Worm (Caenorhabditis elegans) whole organism, late embryonic: Measurements from ENCODE around the gene cdl-1.

Experiments
- C38D4.7 ChIP-seq: fragments of 200-800 bp; sonication (Bioruptor generic); optimal IDR thresholded peaks from 2 replicates; lab custom pipeline; 2018; ENCODE audit warnings: mild to moderate bottlenecking, missing genetic modification characterization, moderate library complexity, missing compliant biosample characterization
- ahr-1 ChIP-seq: sonication (generic microtip); optimal IDR thresholded peaks from 2 replicates; lab custom pipeline; 2016; ENCODE audit warnings: missing genetic modification characterization, missing compliant biosample characterization
- ama-1 ChIP-seq: fragments of 150-350 bp; optimal IDR thresholded peaks from 2 replicates; lab custom pipeline; 2014
- ceh-18 ChIP-seq: sonication (generic microtip); optimal IDR thresholded peaks from 2 replicates; lab custom pipeline; 2016; ENCODE audit warnings: missing genetic modification characterization, missing compliant biosample characterization
- ceh-19 ChIP-seq: fragments of 200-800 bp; sonication (Bioruptor generic); optimal IDR thresholded peaks from 2 replicates; lab custom pipeline; 2018; ENCODE audit warnings: mild to moderate bottlenecking, missing genetic modification characterization, missing compliant biosample characterization
- ceh-22 ChIP-seq: sonication (generic microtip); optimal IDR thresholded peaks from 2 replicates; lab custom pipeline; 2017; ENCODE audit warnings: missing biosample characterization, missing genetic modification characterization
- ceh-31 ChIP-seq: sonication (generic microtip); optimal IDR thresholded peaks from 2 replicates; lab custom pipeline; 2016; ENCODE audit warnings: missing genetic modification characterization, missing compliant biosample characterization
- ceh-34 ChIP-seq: sonication (generic microtip); optimal IDR thresholded peaks from 2 replicates; lab custom pipeline; 2016; ENCODE audit warnings: mild to moderate bottlenecking, missing genetic modification characterization, missing compliant biosample characterization
- ceh-9 ChIP-seq: sonication (generic microtip); optimal IDR thresholded peaks from 2 replicates; lab custom pipeline; 2016; ENCODE audit warnings: mild to moderate bottlenecking, missing genetic modification characterization, inconsistent platforms, missing compliant biosample characterization
- che-1 ChIP-seq: sonication (generic microtip); optimal IDR thresholded peaks from 2 replicates; lab custom pipeline; 2016; ENCODE audit warnings: mild to moderate bottlenecking, missing genetic modification characterization, missing compliant biosample characterization
- dve-1 ChIP-seq: sonication (generic microtip); optimal IDR thresholded peaks from 2 replicates; lab custom pipeline; 2017; ENCODE audit warnings: antibody characterized with exemption, mild to moderate bottlenecking, missing genetic modification characterization, missing compliant biosample characterization
- elt-2 ChIP-seq: sonication (generic microtip); optimal IDR thresholded peaks from 2 replicates; lab custom pipeline; 2016; ENCODE audit warnings: missing genetic modification reagents, missing genetic modification characterization, missing compliant biosample characterization
- eyg-1 ChIP-seq: sonication (generic microtip); optimal IDR thresholded peaks from 2 replicates; lab custom pipeline; 2016; ENCODE audit warnings: missing genotype, missing genetic modification characterization, missing compliant biosample characterization
- hlh-15 ChIP-seq: sonication (generic microtip); optimal IDR thresholded peaks from 2 replicates; lab custom pipeline; 2016; ENCODE audit warnings: missing genetic modification characterization, missing compliant biosample characterization
- hlh-6 ChIP-seq: sonication (generic microtip); optimal IDR thresholded peaks from 2 replicates; lab custom pipeline; 2016; ENCODE audit warnings: missing genotype, missing genetic modification characterization, missing compliant biosample characterization
- madf-2 ChIP-seq: sonication (generic microtip); optimal IDR thresholded peaks from 2 replicates; lab custom pipeline; 2017; ENCODE audit warnings: missing genetic modification characterization, missing compliant biosample characterization
- nhr-11 ChIP-seq: fragments of 150-350 bp; optimal IDR thresholded peaks from 2 replicates; lab custom pipeline; 2014; ENCODE audit warnings: missing biosample characterization, missing genetic modification characterization
- pat-9 ChIP-seq: fragments of 200-800 bp; sonication (Bioruptor generic); optimal IDR thresholded peaks from 2 replicates; lab custom pipeline; 2018; ENCODE audit warnings: mild to moderate bottlenecking, missing genetic modification characterization, moderate library complexity, missing compliant biosample characterization
- pax-1 ChIP-seq: fragments of 150-350 bp; optimal IDR thresholded peaks from 2 replicates; lab custom pipeline; 2014; ENCODE audit warnings: missing biosample characterization, missing genetic modification characterization
- pha-4 ChIP-seq: fragments of 150-350 bp; optimal IDR thresholded peaks from 2 replicates; lab custom pipeline; 2018; ENCODE audit warnings: missing biosample characterization, missing genetic modification reagents, missing genetic modification characterization
- pros-1 ChIP-seq: fragments of 150-350 bp; optimal IDR thresholded peaks from 2 replicates; lab custom pipeline; 2014; ENCODE audit warnings: missing biosample characterization, missing genetic modification reagents, missing genetic modification characterization
- ref-2 ChIP-seq: sonication (generic microtip); optimal IDR thresholded peaks from 2 replicates; lab custom pipeline; 2016; ENCODE audit warnings: missing genetic modification characterization, missing compliant biosample characterization
- rnt-1 ChIP-seq: sonication (generic microtip); optimal IDR thresholded peaks from 2 replicates; lab custom pipeline; 2016; ENCODE audit warnings: missing genetic modification characterization, missing compliant biosample characterization
- sox-4 ChIP-seq: sonication (generic microtip); optimal IDR thresholded peaks from 2 replicates; lab custom pipeline; 2017; ENCODE audit warnings: mild to moderate bottlenecking, missing genetic modification characterization, inconsistent platforms, missing compliant biosample characterization
- syd-9 ChIP-seq: sonication (generic microtip); optimal IDR thresholded peaks from 2 replicates; lab custom pipeline; 2016; ENCODE audit warnings: mild to moderate bottlenecking, missing genetic modification characterization, moderate library complexity, missing compliant biosample characterization
- tbx-2 ChIP-seq: sonication (generic microtip); optimal IDR thresholded peaks from 2 replicates; lab custom pipeline; 2016; ENCODE audit warnings: missing genetic modification characterization, missing compliant biosample characterization
- unc-42 ChIP-seq: sonication (generic microtip); optimal IDR thresholded peaks from 2 replicates; lab custom pipeline; 2016; ENCODE audit warnings: missing genotype, missing genetic modification characterization, missing compliant biosample characterization
- zip-5 ChIP-seq: sonication (generic microtip); optimal IDR thresholded peaks from 2 replicates; lab custom pipeline; 2016; ENCODE audit warnings: missing genetic modification characterization, missing compliant biosample characterization

The cdl-1 gene

DNA sequence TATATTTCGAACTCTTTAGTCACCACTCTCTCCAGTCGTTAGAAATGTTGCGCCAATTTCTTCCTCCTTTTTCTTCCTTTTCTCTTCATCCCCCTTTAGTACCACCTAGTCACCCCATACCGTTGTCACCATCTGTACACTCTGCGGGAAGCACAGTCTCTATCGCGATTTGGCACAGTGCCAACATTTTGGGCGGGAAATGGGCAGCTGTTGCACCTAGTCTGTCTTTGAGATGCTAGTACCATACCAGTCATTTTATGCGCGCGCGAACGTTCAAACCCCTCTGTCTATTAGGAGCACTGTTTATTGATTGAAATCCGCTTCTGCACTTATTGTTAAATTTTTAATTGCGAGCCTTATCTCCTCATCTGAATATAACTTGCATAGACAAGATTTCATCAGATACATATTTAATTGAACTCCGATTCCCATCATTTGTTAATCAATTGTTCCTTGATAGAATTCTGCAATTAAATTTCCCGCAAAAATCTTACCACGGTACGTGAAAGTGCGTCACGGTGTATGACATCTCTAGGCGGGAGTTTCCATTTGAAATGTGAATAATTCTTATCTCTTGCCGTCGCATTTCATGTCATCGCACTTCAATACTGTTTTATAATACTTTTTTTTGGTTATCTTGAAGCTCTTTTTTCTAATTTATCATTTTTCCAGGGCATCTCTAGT lies at the start of gene cdl-1:
Gene cdl-1, plus strand, starts transcription at position 673 of the 684 bp plus-strand sequence.
- TF ChIP-seq ref-2 (tag; lab: Kevin White, UChicago) (peak; percentile 47), hlh-15 (tag; lab: Kevin White, UChicago) (no peak), che-1 (tag; lab: Kevin White, UChicago) (no peak), unc-42 (tag; lab: Kevin White, UChicago) (peak; percentile 22), pax-1 (peak; percentile 68), ceh-22 (no peak), rnt-1 (tag; lab: Kevin White, UChicago) (no peak), elt-2 (tag; lab: Kevin White, UChicago) (peak; percentile 4)

- TF ChIP-seq hlh-6 (no peak), elt-2 (tag; lab: Kevin White, UChicago) (no peak), syd-9 (tag; lab: Kevin White, UChicago) (no peak), C38D4.7 (GFP tag; lab: Kevin White, UChicago) (no peak), zip-5 (tag; lab: Kevin White, UChicago) (no peak), unc-42 (tag; lab: Kevin White, UChicago) (no peak)
Observed at ce11 chrII:10737059-10737458, 48.2 kb upstream of the cdl-1 start, which contains the start of gene C52A11.3. TSS of gene C52A11.3 (plus strand) at chrII:10737359.

DNA sequence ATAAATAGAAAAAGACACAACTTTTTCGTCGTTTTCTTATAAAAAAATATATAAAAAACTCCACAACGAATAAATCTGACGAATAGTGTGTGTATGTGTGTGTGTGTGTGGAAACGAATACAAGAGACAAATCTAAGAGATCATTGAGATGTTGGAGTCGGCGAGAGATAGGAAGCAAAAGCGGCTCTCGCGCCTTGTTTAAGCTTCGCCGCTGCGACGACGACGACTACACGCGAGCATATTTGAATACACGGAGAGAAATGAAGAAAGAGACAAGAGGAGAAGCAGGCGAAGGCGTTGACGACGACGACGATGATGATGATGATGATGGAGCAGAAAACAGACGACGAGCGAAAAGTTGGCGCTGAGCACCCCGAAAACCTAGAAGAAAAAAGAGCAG lies 40.5 kb upstream of the cdl-1 start:
- TF ChIP-seq ceh-19 (no peak), sox-4 (tag; lab: Kevin White, UChicago) (no peak), madf-2 (peak; percentile 39), tbx-2 (tag; lab: Kevin White, UChicago) (no peak), ceh-31 (tag; lab: Kevin White, UChicago) (peak; percentile 37), unc-42 (tag; lab: Kevin White, UChicago) (peak; percentile 35), pat-9 (no peak), nhr-11 (no peak), ceh-34 (tag; lab: Kevin White, UChicago) (no peak)

DNA sequence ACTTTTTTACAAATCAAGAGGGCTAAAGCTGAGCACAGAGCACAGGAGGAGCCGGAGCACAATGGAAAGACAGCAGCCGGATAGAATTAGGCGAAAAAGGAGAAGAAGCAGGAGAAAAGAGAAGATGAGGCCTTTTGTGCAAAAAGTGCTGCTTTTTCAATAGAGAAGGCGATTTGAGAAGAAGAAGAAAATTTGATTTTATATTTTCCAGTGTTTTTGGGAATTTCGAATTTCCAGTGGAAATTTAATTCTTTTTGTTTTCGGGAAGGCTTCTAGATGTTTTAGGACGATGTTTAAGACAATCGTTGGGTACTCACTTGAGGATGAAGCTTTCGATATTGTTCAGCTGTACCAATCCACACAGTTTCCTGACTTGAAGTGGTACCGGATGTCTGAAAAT lies 31.6 kb upstream of the cdl-1 start:
- TF ChIP-seq unc-42 (tag; lab: Kevin White, UChicago) = peak; percentile 88
- no peak for TF ChIP-seq pat-9

- TF ChIP-seq ceh-31 (tag; lab: Kevin White, UChicago) (peak; percentile 54), unc-42 (tag; lab: Kevin White, UChicago) (peak; percentile 40), ama-1 (lab: Kevin White, UChicago) (no peak)
Observed at ce11 chrII:10755455-10755854, 29.8 kb upstream of the cdl-1 start.

DNA sequence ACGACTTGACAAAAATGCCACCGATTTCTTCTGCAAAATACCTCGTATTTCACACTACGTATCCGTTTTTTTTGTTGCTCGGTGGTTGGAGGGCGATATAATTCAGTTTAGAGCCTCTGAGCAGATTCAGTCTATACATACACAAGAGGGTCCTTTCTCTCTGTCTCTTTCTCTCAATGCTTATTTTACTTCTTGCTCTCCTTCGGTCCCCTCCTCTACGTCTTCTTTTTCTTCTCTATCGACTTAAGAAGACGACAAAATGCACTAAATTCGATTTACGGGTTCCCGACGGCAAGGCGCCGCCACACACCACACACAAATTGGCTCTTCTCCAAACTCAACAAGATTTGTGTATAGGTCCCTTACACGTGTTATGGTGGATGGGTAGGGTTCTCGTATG lies 26.3 kb upstream of the cdl-1 start:
- peak; percentile 99 for TF ChIP-seq unc-42 (tag; lab: Kevin White, UChicago)
- TF ChIP-seq pat-9 = no peak
- TF ChIP-seq zip-5 (tag; lab: Kevin White, UChicago) = no peak
- no peak for TF ChIP-seq pha-4 (tag; lab: Kevin White, UChicago)
- peak; percentile 25 for TF ChIP-seq ceh-31 (tag; lab: Kevin White, UChicago)
- TF ChIP-seq pros-1 = no peak
- TF ChIP-seq, all 69 proteins: peak for 2

DNA sequence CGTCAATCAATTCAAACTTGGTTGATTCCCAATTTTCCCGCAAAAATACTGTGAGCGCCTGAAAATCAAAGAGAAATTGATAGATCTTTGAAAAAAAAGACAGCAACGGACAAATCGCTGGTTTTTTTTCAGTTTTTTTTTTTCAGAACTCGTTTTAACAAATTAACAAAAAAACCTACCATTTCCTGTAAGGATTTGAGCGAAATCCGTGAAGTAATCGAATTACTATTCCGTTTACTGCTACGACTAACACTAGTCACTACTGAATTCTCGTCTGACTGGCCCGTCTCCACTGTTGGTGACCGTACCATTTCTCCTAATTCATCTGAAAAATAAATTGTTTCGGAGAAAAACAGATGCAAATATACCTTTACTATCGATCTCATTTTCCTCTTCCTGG lies 25.8 kb upstream of the cdl-1 start:
- no peak for TF ChIP-seq dve-1
- no peak for TF ChIP-seq ceh-18
- no peak for TF ChIP-seq ceh-9 (tag; lab: Kevin White, UChicago)

ce11 chrII:10760801-10761200 lies 24.5 kb upstream of the cdl-1 start:
- no peak for TF ChIP-seq ahr-1 (tag; lab: Kevin White, UChicago)
- no peak for TF ChIP-seq eyg-1 (tag; lab: Kevin White, UChicago)
- TF ChIP-seq unc-42 (tag; lab: Kevin White, UChicago) = peak; percentile 64
